Fruit fly (Drosophila melanogaster): ENCODE data around the gene CG11313.

Gene CG11313

dm6 chr3R:30766922-30767504 is 36.0 kb upstream of the CG11313 start:
- TF ChIP-seq CG9727 (GFP tag; optimal IDR thresholded peaks at IDR 0.05) (peak; percentile 53), Eip74EF (GFP tag; optimal IDR thresholded peaks at IDR 0.05) (no peak), CG17912 (GFP tag; optimal IDR thresholded peaks at IDR 0.05) (no peak), wek (GFP tag; optimal IDR thresholded peaks at IDR 0.05) (peak; percentile 79), ewg (GFP tag; optimal IDR thresholded peaks at IDR 0.05) (peak; percentile 42), NFAT (GFP tag; IDR thresholded peaks at IDR 0.05) (no peak), chif (GFP tag; optimal IDR thresholded peaks at IDR 0.05) (peak in 1 of 2 experiments; percentile 45), CG33557 (GFP tag; optimal IDR thresholded peaks at IDR 0.05) (peak; percentile 67), CG6854 (GFP tag; optimal IDR thresholded peaks at IDR 0.05) (no peak), CG31441 (GFP tag; IDR thresholded peaks at IDR 0.05) (0 out of 2 replicates have a peak, but pooled peaks have one; percentile 13), fd64A (GFP tag; optimal IDR thresholded peaks at IDR 0.05) (peak; percentile 50), CG17568 (GFP tag; optimal IDR thresholded peaks at IDR 0.05) (peak; percentile 10), CG12219 (GFP tag; optimal IDR thresholded peaks at IDR 0.05) (peak; percentile 4), CG11456 (GFP tag; IDR thresholded peaks at IDR 0.05) (no peak), CG11247 (GFP tag; IDR thresholded peaks at IDR 0.05) (0 out of 2 replicates have a peak, but pooled peaks have one; percentile 8), Ssrp (tag; optimal IDR thresholded peaks at IDR 0.05) (no peak), CG7271 (tag; optimal IDR thresholded peaks at IDR 0.05) (peak; percentile 34), Spps (tag; optimal IDR thresholded peaks at IDR 0.05) (peak; percentile 13), chm (GFP tag; IDR thresholded peaks at IDR 0.05) (peak; percentile 41; the same call in 1 of the 2 replicates), CG12071 (GFP tag; optimal IDR thresholded peaks at IDR 0.05) (peak; percentile 41), sr (GFP tag; IDR thresholded peaks at IDR 0.05) (peak; percentile 74; the same call in 2 of the 3 replicates), CG8290 (GFP tag; optimal IDR thresholded peaks at IDR 0.05) (no peak), CG8290 (tag; optimal IDR thresholded peaks at IDR 0.05) (peak in 1 of 2 experiments; percentile 10), HmgD (GFP tag; optimal IDR thresholded peaks at IDR 0.05) (peak; percentile 34), Rfx (GFP tag; IDR thresholded peaks at IDR 0.05) (no peak), D19B (GFP tag; optimal IDR thresholded peaks at IDR 0.05) (no peak), CG9797 (GFP tag; optimal IDR thresholded peaks at IDR 0.05) (no peak), Deaf1 (tag; optimal IDR thresholded peaks at IDR 0.05) (peak; percentile 14), CrebB (tag; optimal IDR thresholded peaks at IDR 0.05) (no peak), CG15601 (tag; optimal IDR thresholded peaks at IDR 0.05) (peak; percentile 41), run (tag; optimal IDR thresholded peaks at IDR 0.05) (peak; percentile 4), Max (GFP tag; optimal IDR thresholded peaks at IDR 0.05) (no peak), Med (GFP tag) (peak; percentile 65), CG7987 (GFP tag; optimal IDR thresholded peaks at IDR 0.05) (peak; percentile 27), dmrt11E (tag; optimal IDR thresholded peaks at IDR 0.05) (peak; percentile 26), Blimp-1 (GFP tag; optimal IDR thresholded peaks at IDR 0.05) (peak; percentile 35), crp (GFP tag; optimal IDR thresholded peaks at IDR 0.05) (no peak), lola (GFP tag; optimal IDR thresholded peaks at IDR 0.05) (peak in 1 of 3 experiments; percentile 18), kni (GFP tag; optimal IDR thresholded peaks at IDR 0.05) (peak; percentile 59), seq (GFP tag; IDR thresholded peaks at IDR 0.05) (0 out of 2 replicates have a peak, but pooled peaks have one; percentile 16), CG34376 (GFP tag; optimal IDR thresholded peaks at IDR 0.05) (no peak), bowl (GFP tag; IDR thresholded peaks at IDR 0.05) (no peak), CG15479 (GFP tag; optimal IDR thresholded peaks at IDR 0.05) (peak; percentile 50), CG10209 (GFP tag; optimal IDR thresholded peaks at IDR 0.05) (peak; percentile 25), odd (GFP tag; optimal IDR thresholded peaks at IDR 0.05) (peak; percentile 17), ttk (GFP tag; IDR thresholded peaks at IDR 0.05) (no peak), ham (GFP tag; IDR thresholded peaks at IDR 0.05) (no peak), CG7786 (GFP tag; optimal IDR thresholded peaks at IDR 0.05) (peak; percentile 18), ranshi (GFP tag; IDR thresholded peaks at IDR 0.05) (no peak)

Data from whole organism, embryonic.